Worm (Caenorhabditis elegans) whole organism, L2 larva: ENCODE data around the gene ztf-13.
A peak's percentile ranks its signal among the peaks of the same experiment; 100 is the strongest.

Experiments
- R02D3.7 ChIP-seq: fragments of 150-350 bp; optimal IDR thresholded peaks from 2 replicates; lab custom pipeline; 2014; ENCODE audit warnings: missing biosample characterization, missing genetic modification characterization
- Y55F3AM.14 ChIP-seq: fragments of 200-800 bp; sonication (Bioruptor generic); optimal IDR thresholded peaks from 2 replicates; lab custom pipeline; 2018; ENCODE audit warnings: mild to moderate bottlenecking, missing genetic modification characterization, missing compliant biosample characterization
- ZK546.5 ChIP-seq: sonication (generic microtip); optimal IDR thresholded peaks from 2 replicates; lab custom pipeline; 2017; ENCODE audit warnings: missing biosample characterization, missing genetic modification characterization
- aly-2 ChIP-seq: fragments of 150-350 bp; optimal IDR thresholded peaks from 2 replicates; lab custom pipeline; 2014; ENCODE audit warnings: missing biosample characterization, missing genetic modification characterization
- ama-1 ChIP-seq: fragments of 150-350 bp; optimal IDR thresholded peaks from 2 replicates; lab custom pipeline; 2018; ENCODE audit warnings: inconsistent platforms
- blmp-1 ChIP-seq: sonication (generic microtip); optimal IDR thresholded peaks from 2 replicates; lab custom pipeline; 2017; ENCODE audit warnings: missing genetic modification characterization, mild to moderate bottlenecking, missing compliant biosample characterization, antibody characterized with exemption, moderate library complexity; ENCODE audit not compliant: insufficient read depth
- ceh-16 ChIP-seq: fragments of 150-350 bp; optimal IDR thresholded peaks from 2 replicates; lab custom pipeline; 2014; ENCODE audit warnings: missing biosample characterization, missing genetic modification characterization
- ceh-82 ChIP-seq: fragments of 150-350 bp; optimal IDR thresholded peaks from 2 replicates; lab custom pipeline; 2014; ENCODE audit warnings: missing biosample characterization, missing genetic modification characterization
- crh-2 ChIP-seq: sonication (generic microtip); optimal IDR thresholded peaks from 2 replicates; lab custom pipeline; 2017; ENCODE audit warnings: missing biosample characterization, missing genetic modification characterization
- dmd-4 ChIP-seq: sonication (generic microtip); optimal IDR thresholded peaks from 2 replicates; lab custom pipeline; 2017; ENCODE audit warnings: missing biosample characterization, missing genetic modification characterization
- egl-27 ChIP-seq: sonication (generic microtip); optimal IDR thresholded peaks from 3 replicates; lab custom pipeline; 2017; ENCODE audit warnings: missing biosample characterization, missing genetic modification reagents, missing genetic modification characterization
- elt-1 ChIP-seq: fragments of 150-350 bp; optimal IDR thresholded peaks from 2 replicates; lab custom pipeline; 2014; ENCODE audit warnings: missing biosample characterization, missing genetic modification characterization
- fos-1 ChIP-seq: fragments of 150-350 bp; optimal IDR thresholded peaks from 2 replicates; lab custom pipeline; 2014; ENCODE audit warnings: missing biosample characterization, missing genetic modification characterization
- gmeb-1 ChIP-seq: fragments of 150-350 bp; optimal IDR thresholded peaks from 2 replicates; lab custom pipeline; 2014; ENCODE audit warnings: missing biosample characterization, missing genetic modification characterization
- lin-11 ChIP-seq: fragments of 150-350 bp; sonication (generic microtip); optimal IDR thresholded peaks from 2 replicates; lab custom pipeline; 2014; ENCODE audit warnings: missing biosample characterization, missing genetic modification characterization, inconsistent platforms, mixed read lengths
- lin-39 ChIP-seq: fragments of 150-350 bp; optimal IDR thresholded peaks from 2 replicates; lab custom pipeline; 2014; ENCODE audit warnings: missing biosample characterization, missing genetic modification reagents, missing genetic modification characterization
- lsy-2 ChIP-seq, 2 experiments: fragments of 150-350 bp in 1 of 2; sonication (generic microtip) in 1 of 2; optimal IDR thresholded peaks; 2 replicates each; lab custom pipeline; 2014 to 2017; ENCODE audit warnings: missing biosample characterization in 2 of 2, missing genetic modification characterization in 2 of 2
- mab-5 ChIP-seq: fragments of 150-350 bp; optimal IDR thresholded peaks from 2 replicates; lab custom pipeline; 2014; ENCODE audit warnings: missing biosample characterization, missing genetic modification characterization
- mbf-1 ChIP-seq: sonication (generic microtip); optimal IDR thresholded peaks from 2 replicates; lab custom pipeline; 2017; ENCODE audit warnings: missing biosample characterization, missing genetic modification characterization
- mdl-1 ChIP-seq, 2 experiments: fragments of 150-350 bp in 1 of 2; sonication (generic microtip) in 1 of 2; optimal IDR thresholded peaks; 2 replicates each; lab custom pipeline; 2017; ENCODE audit warnings: missing biosample characterization in 2 of 2, missing genetic modification characterization in 2 of 2
- nhr-10 ChIP-seq: sonication (generic microtip); optimal IDR thresholded peaks from 2 replicates; lab custom pipeline; 2017; ENCODE audit warnings: missing biosample characterization, missing genetic modification characterization
- nhr-129 ChIP-seq: fragments of 150-350 bp; optimal IDR thresholded peaks from 2 replicates; lab custom pipeline; 2014; ENCODE audit warnings: missing biosample characterization, missing genetic modification characterization
- nhr-21 ChIP-seq: fragments of 150-350 bp; optimal IDR thresholded peaks from 2 replicates; lab custom pipeline; 2014; ENCODE audit warnings: missing biosample characterization, missing genetic modification characterization
- nhr-23 ChIP-seq: fragments of 150-350 bp; optimal IDR thresholded peaks from 2 replicates; lab custom pipeline; 2014; ENCODE audit warnings: missing biosample characterization, missing genetic modification reagents, missing genetic modification characterization
- nhr-237 ChIP-seq: fragments of 150-350 bp; optimal IDR thresholded peaks from 2 replicates; lab custom pipeline; 2014; ENCODE audit warnings: missing biosample characterization, missing genetic modification characterization
- nhr-25 ChIP-seq: fragments of 150-350 bp; sonication (generic microtip); optimal IDR thresholded peaks from 3 replicates; lab custom pipeline; 2014; ENCODE audit warnings: missing biosample characterization, missing genetic modification characterization
- nhr-6 ChIP-seq: fragments of 150-350 bp; optimal IDR thresholded peaks from 2 replicates; lab custom pipeline; 2014; ENCODE audit warnings: missing biosample characterization, missing genetic modification characterization
- nhr-77 ChIP-seq: fragments of 150-350 bp; optimal IDR thresholded peaks from 2 replicates; lab custom pipeline; 2014; ENCODE audit warnings: missing biosample characterization, missing genetic modification characterization
- sem-4 ChIP-seq: fragments of 150-350 bp; optimal IDR thresholded peaks from 2 replicates; lab custom pipeline; 2014; ENCODE audit warnings: missing biosample characterization, missing genetic modification reagents, missing genetic modification characterization
- skn-1 ChIP-seq: sonication (generic microtip); optimal IDR thresholded peaks from 2 replicates; lab custom pipeline; 2017; ENCODE audit warnings: missing biosample characterization, missing genetic modification characterization
- sma-3 ChIP-seq: sonication (generic microtip); optimal IDR thresholded peaks from 2 replicates; lab custom pipeline; 2016; ENCODE audit warnings: missing genetic modification reagents, missing genetic modification characterization, missing compliant biosample characterization
- sma-9 ChIP-seq, 2 experiments: fragments of 150-350 bp in 1 of 2; sonication (generic microtip) in 1 of 2; optimal IDR thresholded peaks; 2 replicates each; lab custom pipeline; 2014 to 2016; ENCODE audit warnings: missing genetic modification characterization in 2 of 2, mild to moderate bottlenecking in 1 of 2, missing biosample characterization in 1 of 2, missing compliant biosample characterization in 1 of 2, missing genetic modification reagents in 1 of 2, moderate library complexity in 1 of 2
- unc-39 ChIP-seq: fragments of 150-350 bp; optimal IDR thresholded peaks from 2 replicates; lab custom pipeline; 2014; ENCODE audit warnings: missing biosample characterization, missing genetic modification characterization
- zag-1 ChIP-seq: fragments of 150-350 bp; optimal IDR thresholded peaks from 2 replicates; lab custom pipeline; 2014; ENCODE audit warnings: missing biosample characterization, missing genetic modification characterization
- ztf-11 ChIP-seq: sonication (generic microtip); optimal IDR thresholded peaks from 2 replicates; lab custom pipeline; 2017; ENCODE audit warnings: missing biosample characterization, missing genetic modification characterization

The ztf-13 gene

DNA sequence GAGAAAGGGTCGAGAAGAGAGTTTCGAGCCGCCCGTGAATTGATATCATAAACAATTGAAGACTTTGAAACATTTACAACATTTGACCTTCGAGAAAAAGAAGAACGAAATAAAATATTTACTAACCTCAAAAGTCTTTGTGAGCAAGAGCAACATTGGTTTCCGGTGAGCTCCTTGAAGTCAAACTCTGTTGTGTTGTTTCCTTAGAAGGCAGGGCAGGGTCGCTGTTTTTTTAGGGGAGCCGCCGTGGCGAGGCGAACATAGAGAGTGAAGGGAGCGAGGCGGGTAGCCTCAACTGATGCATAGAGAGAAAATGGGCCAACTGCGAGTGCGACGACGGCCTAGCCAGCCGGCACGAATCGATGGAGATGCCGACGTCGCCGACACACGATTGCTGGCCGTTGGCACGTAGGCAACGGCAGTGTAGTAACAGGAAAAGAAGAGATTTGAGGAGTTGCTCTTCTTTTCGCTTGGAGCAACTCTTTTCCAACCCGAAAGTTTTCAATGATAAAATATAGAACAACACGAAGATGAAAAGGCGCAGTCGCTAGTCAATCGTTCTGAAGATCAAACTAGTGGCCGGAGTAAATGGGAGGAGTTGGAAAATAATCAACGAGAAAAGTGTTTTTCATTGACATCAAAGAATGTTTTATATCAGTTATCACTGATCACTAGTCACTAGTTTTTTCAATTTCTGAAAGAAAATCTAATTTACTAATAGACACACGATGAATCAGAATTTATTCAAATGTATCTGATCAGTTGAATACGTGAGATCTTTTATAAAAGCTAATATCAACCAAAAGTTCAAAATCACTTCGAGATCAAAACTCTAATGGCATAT is 14.3 kb upstream of the ztf-13 start, which contains the start of gene mai-1 (continued):
- TF ChIP-seq crh-2 (peak; percentile 23), sma-3 (GFP tag; lab: Kevin White, UChicago) (no peak), ztf-11 (tag; lab: Kevin White, UChicago) (no peak), nhr-129 (tag; lab: Kevin White, UChicago) (peak; percentile 65), zag-1 (tag; lab: Kevin White, UChicago) (peak; percentile 73), egl-27 (tag; lab: Kevin White, UChicago) (no peak), nhr-237 (tag; lab: Kevin White, UChicago) (no peak), nhr-23 (no peak), skn-1 (tag; lab: Kevin White, UChicago) (no peak), gmeb-1 (tag; lab: Kevin White, UChicago) (no peak), unc-39 (tag; lab: Kevin White, UChicago) (no peak), mdl-1 (tag; optimal IDR thresholded peaks at IDR 0.05; lab: Kevin White, UChicago) (peak in 1 of 2 experiments; percentile 6), aly-2 (no peak), ceh-16 (tag; lab: Kevin White, UChicago) (no peak), lsy-2 (tag; optimal IDR thresholded peaks at IDR 0.05; lab: Kevin White, UChicago) (peak in 1 of 2 experiments; percentile 46), Y55F3AM.14 (GFP tag; lab: Kevin White, UChicago) (no peak), blmp-1 (tag; lab: Kevin White, UChicago) (no peak), dmd-4 (tag; lab: Kevin White, UChicago) (no peak), ZK546.5 (tag; lab: Kevin White, UChicago) (no peak), nhr-21 (tag; lab: Kevin White, UChicago) (no peak), nhr-6 (tag; lab: Kevin White, UChicago) (no peak), mab-5 (tag; lab: Kevin White, UChicago) (no peak), ceh-82 (tag; lab: Kevin White, UChicago) (peak; percentile 16), R02D3.7 (no peak), lin-11 (peak; percentile 68), mbf-1 (tag; lab: Kevin White, UChicago) (no peak)

DNA sequence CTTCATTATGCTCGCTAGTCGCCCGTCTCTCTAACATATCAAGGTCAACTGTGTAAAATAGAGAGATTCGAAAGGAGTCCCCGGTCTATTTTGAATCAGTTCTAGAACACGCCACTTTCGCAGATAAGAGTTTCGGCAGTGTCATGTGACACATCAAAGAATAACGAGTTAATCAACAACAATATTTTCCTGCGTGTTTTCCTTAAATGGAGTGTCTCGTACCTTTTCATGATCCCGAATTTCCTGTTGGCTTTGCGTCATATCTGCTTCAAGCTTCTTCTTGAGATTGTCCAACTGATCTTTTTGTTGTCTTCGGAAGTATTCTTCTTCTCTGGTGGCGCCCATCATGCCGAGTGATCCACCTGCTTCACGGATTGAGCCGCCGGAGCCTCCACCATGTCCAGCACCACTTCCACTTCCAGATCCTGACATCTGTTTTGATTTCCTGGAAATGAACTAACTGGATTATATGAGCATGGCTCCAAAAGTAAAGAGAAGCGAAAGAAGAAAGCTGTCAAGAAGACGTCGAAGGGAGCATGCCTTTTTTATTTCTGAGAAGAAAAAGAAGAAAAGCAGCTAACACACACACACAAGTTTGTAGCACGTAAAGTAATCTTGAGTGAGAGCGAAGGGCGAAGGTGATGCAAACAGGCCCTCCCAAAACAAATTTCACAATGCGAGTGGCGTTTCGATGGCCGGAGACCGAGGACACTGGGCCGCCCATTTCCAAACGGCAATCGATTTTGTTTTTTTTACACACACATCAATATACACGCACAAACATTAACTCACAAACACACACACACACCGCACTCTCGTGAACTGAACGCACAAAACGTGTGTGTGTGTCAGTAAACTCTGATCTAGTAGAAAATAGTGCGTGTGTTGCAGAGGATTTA is 13.4 kb upstream of the ztf-13 start:
- TF ChIP-seq sma-3 (GFP tag; lab: Kevin White, UChicago) (peak; percentile 73), sem-4 (no peak), mbf-1 (tag; lab: Kevin White, UChicago) (no peak), ceh-16 (tag; lab: Kevin White, UChicago) (peak; percentile 75), fos-1 (peak; percentile 22), nhr-25 (tag; lab: Kevin White, UChicago) (peak; percentile 70), R02D3.7 (no peak), sma-9 (GFP tag; optimal IDR thresholded peaks at IDR 0.05; lab: Kevin White, UChicago) (peak; percentile 72), sma-9 (tag; optimal IDR thresholded peaks at IDR 0.05; lab: Kevin White, UChicago) (no peak), aly-2 (no peak), ztf-11 (tag; lab: Kevin White, UChicago) (no peak), lin-39 (tag; lab: Kevin White, UChicago) (no peak), lin-11 (peak; percentile 66), dmd-4 (tag; lab: Kevin White, UChicago) (no peak), nhr-21 (tag; lab: Kevin White, UChicago) (peak; percentile 69), ama-1 (lab: Kevin White, UChicago) (peak; percentile 88), lsy-2 (tag; optimal IDR thresholded peaks at IDR 0.05; lab: Kevin White, UChicago) (no peak), ZK546.5 (tag; lab: Kevin White, UChicago) (no peak), nhr-237 (tag; lab: Kevin White, UChicago) (no peak), nhr-10 (tag; lab: Kevin White, UChicago) (no peak), elt-1 (no peak), Y55F3AM.14 (GFP tag; lab: Kevin White, UChicago) (no peak), nhr-129 (tag; lab: Kevin White, UChicago) (peak; percentile 64), gmeb-1 (tag; lab: Kevin White, UChicago) (peak; percentile 12), crh-2 (peak; percentile 57), nhr-77 (no peak)
